Worm (Caenorhabditis elegans): Measurements from ENCODE around the gene ZK84.1.

DNA sequence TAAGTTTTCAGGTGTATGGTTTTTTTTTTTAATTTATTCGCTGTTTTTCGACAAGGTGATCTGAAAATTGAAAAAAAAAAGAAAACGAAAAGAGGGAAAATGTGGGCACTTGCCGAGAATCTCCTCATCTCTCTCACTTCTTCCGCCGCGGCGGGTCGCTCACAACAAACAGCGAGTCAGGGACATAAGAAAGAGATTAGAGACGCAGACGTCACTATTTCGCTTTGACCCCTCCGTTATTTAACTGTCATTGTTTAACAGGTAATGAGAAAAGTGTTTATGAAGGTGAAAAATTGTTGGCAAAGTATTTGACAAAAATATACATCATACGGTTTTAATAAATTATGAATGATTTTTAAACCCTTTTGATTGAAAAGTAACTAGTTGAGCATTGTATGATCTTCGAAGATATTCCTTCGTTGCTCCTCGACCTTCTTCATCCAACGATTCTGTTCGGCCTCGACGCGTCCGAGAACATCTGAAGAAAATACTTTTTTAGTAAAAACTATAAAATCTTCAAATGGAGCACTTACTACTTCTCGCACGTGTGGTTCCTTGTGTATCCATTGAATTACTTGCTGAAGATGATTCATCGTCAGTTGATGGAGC lies 25.7 kb downstream of the ZK84.1 start:
- TF ChIP-seq pha-4 (tag; optimal IDR thresholded peaks at IDR 0.05) (no peak), snpc-4 (tag; optimal IDR thresholded peaks at IDR 0.05) (no peak), mep-1 (tag; optimal IDR thresholded peaks at IDR 0.05) (no peak)
